Fruit fly (Drosophila melanogaster) whole organism, embryonic: Measurements from ENCODE around the gene Rab19.

ENCODE experiments used
- Abd-B ChIP-seq: fragments of 200-800 bp; sonication (Bioruptor generic); optimal IDR thresholded peaks from 2 replicates; lab custom pipeline; 2018; ENCODE audit warnings: missing biosample characterization, mild to moderate bottlenecking, missing genetic modification characterization, moderate library complexity
- Asciz ChIP-seq: fragments of 200-800 bp; sonication (Bioruptor generic); optimal IDR thresholded peaks from 2 replicates; lab custom pipeline; 2017; ENCODE audit warnings: missing biosample characterization, mild to moderate bottlenecking, missing genetic modification characterization, missing genetic modification reagents
- CG10366 ChIP-seq: fragments of 200-800 bp; sonication (Bioruptor generic); IDR thresholded peaks from 2 replicates; pipeline ENCODE4 v1.3.6; 2022; ENCODE audit warnings: missing biosample characterization, missing genetic modification characterization
- CG10654 ChIP-seq: fragments of 200-800 bp; sonication (Bioruptor generic); optimal IDR thresholded peaks from 2 replicates; lab custom pipeline; 2016; ENCODE audit warnings: missing biosample characterization, missing genetic modification characterization
- CG12104 ChIP-seq: fragments of 200-800 bp; sonication (Bioruptor generic); optimal IDR thresholded peaks from 3 replicates; lab custom pipeline; 2016; ENCODE audit warnings: missing biosample characterization, missing genetic modification characterization
- CG12942 ChIP-seq: fragments of 200-800 bp; sonication (Bioruptor generic); optimal IDR thresholded peaks from 3 replicates; lab custom pipeline; 2016; ENCODE audit warnings: missing biosample characterization, missing genetic modification characterization
- CG13775 ChIP-seq: fragments of 200-800 bp; sonication (Bioruptor generic); optimal IDR thresholded peaks from 3 replicates; lab custom pipeline; 2017; ENCODE audit warnings: missing biosample characterization, mild to moderate bottlenecking, missing genetic modification characterization
- CG14710 ChIP-seq: fragments of 200-800 bp; sonication (Bioruptor generic); optimal IDR thresholded peaks from 3 replicates; lab custom pipeline; 2019; ENCODE audit warnings: missing biosample characterization, mild to moderate bottlenecking, missing genetic modification characterization, moderate library complexity
- CG15479 ChIP-seq: fragments of 200-800 bp; sonication (Bioruptor generic); optimal IDR thresholded peaks from 3 replicates; lab custom pipeline; 2019; ENCODE audit warnings: missing biosample characterization, mild to moderate bottlenecking, missing genetic modification characterization, moderate library complexity
- CG15696 ChIP-seq: fragments of 200-800 bp; sonication (Bioruptor generic); optimal IDR thresholded peaks from 2 replicates; lab custom pipeline; 2019; ENCODE audit warnings: missing biosample characterization, mild to moderate bottlenecking, missing genetic modification characterization, moderate library complexity
- CG16779 ChIP-seq: fragments of 200-800 bp; sonication (Bioruptor generic); IDR thresholded peaks from 2 replicates; pipeline ENCODE4 v1.3.6; 2022; ENCODE audit warnings: missing biosample characterization, missing genetic modification characterization
- CG16813 ChIP-seq: fragments of 200-800 bp; sonication (Bioruptor generic); IDR thresholded peaks from 3 replicates; pipeline ENCODE4 v1.3.6; 2022; ENCODE audit warnings: missing biosample characterization, missing genetic modification characterization; ENCODE audit not compliant: partially characterized antibody
- CG16815 ChIP-seq: fragments of 200-800 bp; sonication (Bioruptor generic); optimal IDR thresholded peaks from 3 replicates; lab custom pipeline; 2017; ENCODE audit warnings: missing biosample characterization, mild to moderate bottlenecking, missing genetic modification characterization
- CG17186 ChIP-seq: fragments of 200-800 bp; sonication (Bioruptor generic); optimal IDR thresholded peaks from 3 replicates; lab custom pipeline; 2017; ENCODE audit warnings: missing biosample characterization, missing genetic modification reagents, missing genetic modification characterization
- CG18764 ChIP-seq: fragments of 200-800 bp; sonication (Bioruptor generic); optimal IDR thresholded peaks from 3 replicates; lab custom pipeline; 2016; ENCODE audit warnings: missing biosample characterization, missing genetic modification characterization
- CG32532 ChIP-seq: fragments of 200-800 bp; sonication (Bioruptor generic); IDR thresholded peaks from 2 replicates; pipeline ENCODE4 v1.3.6; 2022; ENCODE audit warnings: missing biosample characterization, missing genetic modification characterization
- CG32767 ChIP-seq: fragments of 200-800 bp; sonication (Bioruptor generic); IDR thresholded peaks from 2 replicates; pipeline ENCODE4 v1.3.6; 2022; ENCODE audit warnings: missing biosample characterization, missing genetic modification characterization
- CG3726 ChIP-seq: fragments of 200-800 bp; sonication (Bioruptor generic); IDR thresholded peaks from 3 replicates; pipeline ENCODE4, ENCODE4 v1.3.6; 2022; ENCODE audit warnings: missing biosample characterization, missing genetic modification characterization
- CG3995 ChIP-seq: fragments of 200-800 bp; sonication (Bioruptor generic); optimal IDR thresholded peaks from 3 replicates; lab custom pipeline; 2016; ENCODE audit warnings: missing biosample characterization, missing genetic modification characterization
- CG4707 ChIP-seq: fragments of 200-800 bp; sonication (Bioruptor generic); optimal IDR thresholded peaks from 2 replicates; lab custom pipeline; 2018; ENCODE audit warnings: missing biosample characterization, mild to moderate bottlenecking, missing genetic modification characterization, moderate library complexity
- CG5245 ChIP-seq: fragments of 200-800 bp; sonication (Bioruptor generic); optimal IDR thresholded peaks from 3 replicates; lab custom pipeline; 2016; ENCODE audit warnings: missing biosample characterization, missing genetic modification characterization
- CG6654 ChIP-seq: fragments of 200-800 bp; sonication (Bioruptor generic); optimal IDR thresholded peaks from 2 replicates; lab custom pipeline; 2017; ENCODE audit warnings: missing biosample characterization, mild to moderate bottlenecking, missing genetic modification characterization
- CG6689 ChIP-seq: fragments of 200-800 bp; sonication (Bioruptor generic); IDR thresholded peaks from 2 replicates; pipeline ENCODE4 v1.3.6; 2022; ENCODE audit warnings: missing biosample characterization, missing genetic modification characterization
- CG6813 ChIP-seq: fragments of 200-800 bp; sonication (Bioruptor generic); optimal IDR thresholded peaks from 2 replicates; lab custom pipeline; 2017; ENCODE audit warnings: missing biosample characterization, missing genetic modification characterization, mild to moderate bottlenecking, moderate library complexity, missing genetic modification reagents
- Camta ChIP-seq: fragments of 200-800 bp; sonication (Bioruptor generic); optimal IDR thresholded peaks from 2 replicates; lab custom pipeline; 2016; ENCODE audit warnings: missing biosample characterization, missing genetic modification characterization
- Eip74EF ChIP-seq, 2 experiments: fragments of 200-800 bp in 1 of 2; fragments of >200 bp in 1 of 2; sonication (Bioruptor generic) in 1 of 2; optimal IDR thresholded peaks; 2 replicates each; lab custom pipeline; 2017 to 2019; ENCODE audit warnings: missing biosample characterization in 2 of 2, missing genetic modification characterization in 2 of 2, mild to moderate bottlenecking in 1 of 2, moderate library complexity in 1 of 2
- Fer3 ChIP-seq: fragments of 200-800 bp; sonication (Bioruptor generic); optimal IDR thresholded peaks from 2 replicates; lab custom pipeline; 2018; ENCODE audit warnings: missing biosample characterization, mild to moderate bottlenecking, missing genetic modification characterization, moderate library complexity
- HLHmδ ChIP-seq: fragments of 200-800 bp; sonication (Bioruptor generic); optimal IDR thresholded peaks from 2 replicates; lab custom pipeline; 2018; ENCODE audit warnings: missing biosample characterization, mild to moderate bottlenecking, missing genetic modification characterization, moderate library complexity
- Hr3 ChIP-seq: fragments of 200-800 bp; sonication (Bioruptor generic); optimal IDR thresholded peaks from 3 replicates; lab custom pipeline; 2016; ENCODE audit warnings: missing biosample characterization, missing genetic modification characterization
- Hr51 ChIP-seq, 2 experiments: fragments of 200-800 bp; sonication (Bioruptor generic); optimal IDR thresholded peaks; 2 replicates in 1 of 2; 3 replicates in 1 of 2; lab custom pipeline; 2016 to 2018; ENCODE audit warnings: missing biosample characterization in 2 of 2, missing genetic modification characterization in 2 of 2, mild to moderate bottlenecking in 1 of 2, moderate library complexity in 1 of 2
- Neu2 ChIP-seq: fragments of 200-800 bp; sonication (Bioruptor generic); optimal IDR thresholded peaks from 3 replicates; lab custom pipeline; 2016; ENCODE audit warnings: missing biosample characterization, missing genetic modification characterization, borderline replicate concordance
- PHDP ChIP-seq: fragments of 200-800 bp; sonication (Bioruptor generic); optimal IDR thresholded peaks from 3 replicates; lab custom pipeline; 2018; ENCODE audit warnings: missing biosample characterization, mild to moderate bottlenecking, missing genetic modification characterization, moderate library complexity
- Six4 ChIP-seq: fragments of 200-800 bp; sonication (Bioruptor generic); optimal IDR thresholded peaks from 2 replicates; lab custom pipeline; 2016; ENCODE audit warnings: missing biosample characterization, missing genetic modification characterization
- Sox102F ChIP-seq: fragments of 200-800 bp; sonication (Bioruptor generic); optimal IDR thresholded peaks from 2 replicates; lab custom pipeline; 2018; ENCODE audit warnings: missing biosample characterization, mild to moderate bottlenecking, missing genetic modification characterization, moderate library complexity
- Usf ChIP-seq: fragments of 200-800 bp; sonication (Bioruptor generic); optimal IDR thresholded peaks from 2 replicates; lab custom pipeline; 2017; ENCODE audit warnings: missing genotype, missing biosample characterization, missing genetic modification characterization
- aop ChIP-seq: fragments of 200-800 bp; sonication (Bioruptor generic); IDR thresholded peaks from 2 replicates; pipeline ENCODE4 v1.3.6; 2022; ENCODE audit warnings: missing biosample characterization, missing genetic modification characterization
- chn ChIP-seq: fragments of 200-800 bp; sonication (Bioruptor generic); optimal IDR thresholded peaks from 2 replicates; lab custom pipeline; 2016; ENCODE audit warnings: missing biosample characterization, missing genetic modification characterization
- dan ChIP-seq: fragments of 200-800 bp; sonication (Bioruptor generic); IDR thresholded peaks from 2 replicates; pipeline ENCODE4 v1.3.6; 2022; ENCODE audit warnings: missing biosample characterization, missing genetic modification characterization
- dm ChIP-seq: fragments of 200-800 bp; sonication (Bioruptor generic); optimal IDR thresholded peaks from 3 replicates; lab custom pipeline; 2016; ENCODE audit warnings: missing biosample characterization, missing genetic modification characterization
- exex ChIP-seq: fragments of 200-800 bp; sonication (Bioruptor generic); optimal IDR thresholded peaks from 4 replicates; lab custom pipeline; 2018; ENCODE audit warnings: missing biosample characterization, mild to moderate bottlenecking, missing genetic modification characterization, moderate library complexity
- grn ChIP-seq: fragments of 200-800 bp; sonication (Bioruptor generic); optimal IDR thresholded peaks from 3 replicates; lab custom pipeline; 2017; ENCODE audit warnings: missing biosample characterization, missing genetic modification characterization
- hbn ChIP-seq: fragments of 200-800 bp; sonication (Bioruptor generic); IDR thresholded peaks from 2 replicates; pipeline ENCODE4 v1.3.6; 2022; ENCODE audit warnings: missing biosample characterization, missing genetic modification characterization; ENCODE audit not compliant: partially characterized antibody
- lmd ChIP-seq: fragments of 200-800 bp; sonication (Bioruptor generic); IDR thresholded peaks from 2 replicates; pipeline ENCODE4 v1.3.6; 2022; ENCODE audit warnings: missing biosample characterization, missing genetic modification characterization
- lola ChIP-seq, 3 experiments: fragments of >200 bp in 2 of 3; fragments of 200-800 bp in 1 of 3; sonication (Bioruptor generic) in 1 of 3; optimal IDR thresholded peaks; 2 replicates each; lab custom pipeline; 2017 to 2019; ENCODE audit warnings: missing biosample characterization in 3 of 3, missing genetic modification characterization in 3 of 3, mild to moderate bottlenecking in 1 of 3, moderate library complexity in 1 of 3
- nmo ChIP-seq: fragments of 200-800 bp; sonication (Bioruptor generic); optimal IDR thresholded peaks from 2 replicates; lab custom pipeline; 2018; ENCODE audit warnings: missing biosample characterization, mild to moderate bottlenecking, missing genetic modification characterization, moderate library complexity
- org-1 ChIP-seq: fragments of 200-800 bp; sonication (Bioruptor generic); optimal IDR thresholded peaks from 2 replicates; lab custom pipeline; 2017; ENCODE audit warnings: missing biosample characterization, missing genetic modification characterization
- otp ChIP-seq: fragments of 200-800 bp; sonication (Bioruptor generic); IDR thresholded peaks from 3 replicates; pipeline ENCODE4, ENCODE4 v1.3.6; 2022; ENCODE audit warnings: missing biosample characterization, missing genetic modification characterization
- pho ChIP-seq: fragments of 200-800 bp; sonication (Bioruptor generic); optimal IDR thresholded peaks from 2 replicates; lab custom pipeline; 2016; ENCODE audit warnings: missing biosample characterization, missing genetic modification characterization
- sd ChIP-seq: fragments of 200-800 bp; sonication (Bioruptor generic); optimal IDR thresholded peaks from 3 replicates; lab custom pipeline; 2018; ENCODE audit warnings: missing biosample characterization, mild to moderate bottlenecking, missing genetic modification characterization, moderate library complexity
- sens ChIP-seq: fragments of 200-800 bp; sonication (Bioruptor generic); peaks from one replicate; lab custom pipeline; 2016; ENCODE audit warnings: missing biosample characterization, missing genetic modification characterization
- sim ChIP-seq: fragments of 200-800 bp; sonication (Bioruptor generic); IDR thresholded peaks from 2 replicates; pipeline ENCODE4 v1.3.6; 2022; ENCODE audit warnings: missing biosample characterization, missing genetic modification characterization

Rab19 gene

DNA sequence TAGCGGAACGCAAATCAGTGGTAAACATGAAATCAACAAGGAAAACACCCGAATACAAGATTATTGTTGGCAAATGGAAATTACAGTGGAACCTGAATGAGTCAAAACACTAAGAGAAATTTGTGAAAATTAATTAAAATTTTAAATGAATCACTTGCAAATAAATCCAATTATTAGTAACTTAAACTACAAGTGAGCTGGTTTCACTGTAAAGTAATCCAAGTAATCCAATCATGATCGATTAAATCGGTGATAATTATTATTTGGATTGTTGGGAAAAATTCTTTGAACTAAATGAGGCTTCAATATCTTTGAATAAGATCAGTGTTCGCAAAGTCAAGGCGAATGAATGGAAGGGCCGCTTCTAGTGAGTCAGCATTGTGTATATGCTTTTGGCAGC lies 8.4 kb upstream of the Rab19 start (continued):
- TF ChIP-seq sd (tag; lab: Kevin White, UChicago) (peak; percentile 51), CG16813 (GFP tag; lab: Robert Waterston, UW) (no peak), Eip74EF (GFP tag; optimal IDR thresholded peaks at IDR 0.05; lab: Kevin White, UChicago) (no peak), CG3995 (no peak), CG5245 (GFP tag; lab: Kevin White, UChicago) (no peak), chn (GFP tag; lab: Kevin White, UChicago) (no peak), CG10654 (GFP tag; lab: Kevin White, UChicago) (no peak), PHDP (peak; percentile 38), Fer3 (tag; lab: Kevin White, UChicago) (no peak), CG18764 (GFP tag; lab: Kevin White, UChicago) (no peak), CG15479 (GFP tag; lab: Kevin White, UChicago) (no peak), dm (no peak), sim (GFP tag; lab: Robert Waterston, UW) (no peak), HLHmδ (no peak), exex (tag; lab: Kevin White, UChicago) (peak; percentile 42), lmd (peak; percentile 35; the same call in 1 of the 2 replicates), CG6654 (no peak), CG6689 (GFP tag; lab: Robert Waterston, UW) (no peak), otp (GFP tag; lab: Robert Waterston, UW) (no peak), CG32767 (GFP tag; lab: Robert Waterston, UW) (no peak), CG14710 (tag; lab: Kevin White, UChicago) (no peak), CG17186 (GFP tag; lab: Kevin White, UChicago) (no peak), Hr51 (GFP tag; optimal IDR thresholded peaks at IDR 0.05; lab: Kevin White, UChicago) (peak in 1 of 2 experiments; percentile 45), CG12104 (GFP tag; lab: Kevin White, UChicago) (no peak), Neu2 (GFP tag; lab: Kevin White, UChicago) (no peak), CG6813 (GFP tag; lab: Kevin White, UChicago) (no peak), hbn (GFP tag; lab: Robert Waterston, UW) (no peak), Abd-B (GFP tag; lab: Kevin White, UChicago) (no peak), CG10366 (peak; percentile 27; the same call in 1 of the 2 replicates), Sox102F (GFP tag; lab: Kevin White, UChicago) (peak; percentile 52), CG3726 (no peak), Usf (GFP tag; lab: Kevin White, UChicago) (no peak), grn (GFP tag; lab: Kevin White, UChicago) (no peak), aop (no peak), CG15696 (tag; lab: Kevin White, UChicago) (no peak), CG13775 (no peak), Camta (no peak), lola (GFP tag; optimal IDR thresholded peaks at IDR 0.05; lab: Kevin White, UChicago) (no peak), CG16815 (GFP tag; lab: Kevin White, UChicago) (no peak), nmo (GFP tag; lab: Kevin White, UChicago) (peak; percentile 16), CG12942 (GFP tag; lab: Kevin White, UChicago) (no peak), Hr3 (peak; percentile 1), CG32532 (GFP tag; lab: Robert Waterston, UW) (no peak; the same call in 1 of the 2 replicates), sens (peak; percentile 62), Asciz (no peak), CG16779 (GFP tag; lab: Robert Waterston, UW) (no peak), dan (GFP tag; lab: Robert Waterston, UW) (no peak), Six4 (no peak), CG4707 (GFP tag; lab: Kevin White, UChicago) (no peak), pho (GFP tag; lab: Kevin White, UChicago) (no peak), org-1 (GFP tag; lab: Kevin White, UChicago) (no peak)
